Worm (Caenorhabditis elegans): ENCODE results near the gene K08F8.7.

- TF ChIP-seq ZK546.5 (tag; optimal IDR thresholded peaks at IDR 0.05) (no peak), R02D3.7 (tag; optimal IDR thresholded peaks at IDR 0.05) (no peak), nhr-11 (tag; optimal IDR thresholded peaks at IDR 0.05) (no peak), snpc-4 (tag; optimal IDR thresholded peaks at IDR 0.05) (no peak), unc-62 (GFP tag; optimal IDR thresholded peaks at IDR 0.05) (no peak), zag-1 (tag; optimal IDR thresholded peaks at IDR 0.05) (no peak), mdl-1 (tag; optimal IDR thresholded peaks at IDR 0.05) (no peak), lsy-2 (tag; optimal IDR thresholded peaks at IDR 0.05) (no peak), elt-3 (tag; optimal IDR thresholded peaks at IDR 0.05) (no peak), alr-1 (tag; optimal IDR thresholded peaks at IDR 0.05) (no peak), egl-27 (tag; optimal IDR thresholded peaks at IDR 0.05) (no peak), crh-2 (tag; optimal IDR thresholded peaks at IDR 0.05) (no peak), ztf-11 (tag; optimal IDR thresholded peaks at IDR 0.05) (no peak)
Observed at ce11 chrII:8755270-8755669, at the start of gene K08F8.7.

Data from whole organism, L2 larva.